Worm (Caenorhabditis elegans) whole organism, L1 larva: Measurements from ENCODE around the gene C49C8.8.
A peak's percentile ranks its signal among the peaks of the same experiment; 100 is the strongest.

Source experiments
- efl-1 ChIP-seq, 4 experiments: fragments of 150-350 bp; optimal IDR thresholded peaks in 3 of 4; peaks in 1 of 4; 1 replicate in 1 of 4; 2 replicates in 3 of 4; lab custom pipeline; 2014; ENCODE audit warnings: missing biosample characterization in 2 of 4, missing genetic modification characterization in 2 of 4, missing genetic modification reagents in 2 of 4
- hlh-4 ChIP-seq: sonication (generic microtip); optimal IDR thresholded peaks from 2 replicates; lab custom pipeline; 2016; ENCODE audit warnings: mild to moderate bottlenecking, missing genetic modification characterization, missing compliant biosample characterization
- jun-1 ChIP-seq: fragments of 150-350 bp; optimal IDR thresholded peaks from 2 replicates; lab custom pipeline; 2014; ENCODE audit warnings: missing biosample characterization, missing genetic modification reagents, missing genetic modification characterization
- nhr-11 ChIP-seq: fragments of 150-350 bp; optimal IDR thresholded peaks from 2 replicates; lab custom pipeline; 2014; ENCODE audit warnings: missing biosample characterization, missing genetic modification characterization
- snpc-4 ChIP-seq: fragments of 150-350 bp; optimal IDR thresholded peaks from 2 replicates; lab custom pipeline; 2014; ENCODE audit warnings: missing biosample characterization, missing genetic modification characterization
- tbx-2 ChIP-seq: sonication (generic microtip); optimal IDR thresholded peaks from 2 replicates; lab custom pipeline; 2016; ENCODE audit warnings: missing genetic modification characterization, missing compliant biosample characterization
- ztf-11 ChIP-seq, 2 experiments: sonication (generic microtip); optimal IDR thresholded peaks; 2 replicates each; lab custom pipeline; 2016 to 2017; ENCODE audit warnings: missing genetic modification characterization in 2 of 2, missing biosample characterization in 1 of 2, missing compliant biosample characterization in 1 of 2

DNA sequence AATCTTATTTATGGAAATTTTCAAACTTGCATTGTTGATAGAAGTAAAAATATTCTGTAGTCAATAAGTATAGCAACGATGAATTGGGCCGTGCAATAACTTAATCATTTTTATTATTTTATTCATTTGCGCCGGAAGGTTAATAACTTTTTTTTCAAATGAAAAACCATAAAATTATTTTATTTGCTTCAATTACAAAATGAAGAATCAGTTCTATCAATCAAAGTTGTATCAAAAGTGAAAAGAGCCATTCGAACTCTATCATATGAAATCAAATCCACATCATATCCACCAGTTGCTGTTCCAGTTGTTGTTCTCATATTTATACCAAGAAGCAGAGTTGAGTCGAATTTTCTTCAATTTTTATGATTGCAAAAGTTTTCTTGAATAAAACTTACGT lies 3.4 kb upstream of the C49C8.8 start, which contains the start of gene cyp-33E1:
- TF ChIP-seq hlh-4 (no peak), efl-1 (optimal IDR thresholded peaks at IDR 0.05; lab: Kevin White, UChicago) (no peak), efl-1 (GFP tag; optimal IDR thresholded peaks at IDR 0.05 in 1 of 2; lab: Kevin White, UChicago) (peak in 1 of 2 experiments; percentile 48), tbx-2 (tag; lab: Kevin White, UChicago) (no peak), ztf-11 (tag; optimal IDR thresholded peaks at IDR 0.05; lab: Kevin White, UChicago) (no peak), jun-1 (tag; lab: Kevin White, UChicago) (no peak), nhr-11 (tag; lab: Kevin White, UChicago) (no peak), snpc-4 (tag; lab: Kevin White, UChicago) (no peak)
